Fruit fly (Drosophila melanogaster): ENCODE measurements around the gene hzg.

hzg gene

DNA sequence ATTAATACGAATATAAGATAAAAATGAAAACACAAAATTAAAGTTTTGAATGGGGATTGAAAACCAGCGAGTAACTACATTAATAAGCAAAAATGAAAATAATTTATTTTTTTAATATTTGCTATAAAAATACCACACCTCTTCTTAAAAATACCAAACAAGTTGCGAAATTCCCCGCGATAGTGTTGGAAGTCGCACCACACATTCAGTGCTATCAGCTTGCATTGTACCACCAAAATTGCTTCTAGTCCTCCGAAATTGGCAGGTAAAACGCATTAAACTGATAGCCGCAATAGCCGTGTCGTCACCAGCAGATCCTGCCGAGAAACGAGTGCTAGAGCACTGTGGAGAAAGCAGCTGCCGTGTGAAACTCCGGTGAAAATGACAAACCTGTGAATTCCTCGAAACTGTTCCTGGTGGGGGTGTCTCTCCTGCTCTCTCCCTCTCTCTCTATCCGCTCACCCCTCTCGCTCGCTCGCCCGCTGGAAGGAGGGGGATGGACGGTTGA is 16.4 kb downstream of the hzg start, which contains the start of gene Hip14 (continued):
- no peak for TF ChIP-seq CG11247 (GFP tag; IDR thresholded peaks at IDR 0.05)
- no peak for TF ChIP-seq ssp (GFP tag; IDR thresholded peaks at IDR 0.05)
- TF ChIP-seq ase (GFP tag; IDR thresholded peaks at IDR 0.05), result no peak
- TF ChIP-seq CG8478 (optimal IDR thresholded peaks at IDR 0.05), result peak; percentile 58
- peak; percentile 56 for TF ChIP-seq CG15479 (GFP tag; optimal IDR thresholded peaks at IDR 0.05)
- TF ChIP-seq CG10147 (GFP tag; optimal IDR thresholded peaks at IDR 0.05), result peak; percentile 40
- TF ChIP-seq Mad (GFP tag; optimal IDR thresholded peaks at IDR 0.05), result no peak
- TF ChIP-seq Dip2 (GFP tag; IDR thresholded peaks at IDR 0.05), result no peak
- TF ChIP-seq Elba2 (GFP tag; optimal IDR thresholded peaks at IDR 0.05), result peak; percentile 7
- TF ChIP-seq tna (GFP tag; IDR thresholded peaks at IDR 0.05; ENCODE audit: partially characterized antibody), result no peak
- TF ChIP-seq Lim3 (GFP tag; IDR thresholded peaks at IDR 0.05), result no peak
- TF ChIP-seq CG10209 (GFP tag; optimal IDR thresholded peaks at IDR 0.05), result no peak
- TF ChIP-seq CG12104 (GFP tag; optimal IDR thresholded peaks at IDR 0.05), result peak; percentile 55
- TF ChIP-seq sima (GFP tag; optimal IDR thresholded peaks at IDR 0.05), result no peak
- TF ChIP-seq ewg (GFP tag; optimal IDR thresholded peaks at IDR 0.05), result no peak
- no peak for TF ChIP-seq scrt (GFP tag; optimal IDR thresholded peaks at IDR 0.05)
- TF ChIP-seq danr (GFP tag; IDR thresholded peaks at IDR 0.05), result no peak
- no peak for TF ChIP-seq dmrt11E (tag; optimal IDR thresholded peaks at IDR 0.05)
- no peak for TF ChIP-seq HLH4C (GFP tag; IDR thresholded peaks at IDR 0.05; ENCODE audit: partially characterized antibody)
- no peak for TF ChIP-seq ATbp (GFP tag; optimal IDR thresholded peaks at IDR 0.05)
- peak; percentile 86 for TF ChIP-seq sens (GFP tag)
- TF ChIP-seq CG15514 (GFP tag; optimal IDR thresholded peaks at IDR 0.05), result peak; percentile 31
- TF ChIP-seq bigmax (GFP tag; optimal IDR thresholded peaks at IDR 0.05), result no peak
- TF ChIP-seq stwl (tag; optimal IDR thresholded peaks at IDR 0.05), result peak; percentile 54
- no peak for TF ChIP-seq CHES-1-like (GFP tag; optimal IDR thresholded peaks at IDR 0.05)
- TF ChIP-seq dm (GFP tag; optimal IDR thresholded peaks at IDR 0.05), result no peak
- TF ChIP-seq CG11723 (GFP tag; optimal IDR thresholded peaks at IDR 0.05), result no peak
- TF ChIP-seq Stat92E (GFP tag; optimal IDR thresholded peaks at IDR 0.05), result peak in 1 of 3 experiments; percentile 62
- TF ChIP-seq twi (tag; optimal IDR thresholded peaks at IDR 0.05), result no peak
- no peak for TF ChIP-seq chinmo (GFP tag; IDR thresholded peaks at IDR 0.05; ENCODE audit: partially characterized antibody)
- TF ChIP-seq Lhr (GFP tag; optimal IDR thresholded peaks at IDR 0.05), result peak; percentile 42
- peak; percentile 28; the same call in 1 of the 2 replicates for TF ChIP-seq sob (GFP tag; IDR thresholded peaks at IDR 0.05)
- TF ChIP-seq CG17186 (GFP tag; optimal IDR thresholded peaks at IDR 0.05), result no peak
- peak; percentile 18 for TF ChIP-seq HmgZ (tag; optimal IDR thresholded peaks at IDR 0.05)
- peak; percentile 52 for TF ChIP-seq pzg (GFP tag; optimal IDR thresholded peaks at IDR 0.05)
- no peak for TF ChIP-seq CG5953 (GFP tag; IDR thresholded peaks at IDR 0.05)
- TF ChIP-seq disco-r (GFP tag; optimal IDR thresholded peaks at IDR 0.05), result no peak
- TF ChIP-seq Spps (tag; optimal IDR thresholded peaks at IDR 0.05), result no peak
- TF ChIP-seq CG14050 (GFP tag; IDR thresholded peaks at IDR 0.05), result no peak
- TF ChIP-seq CG34376 (GFP tag; optimal IDR thresholded peaks at IDR 0.05), result peak; percentile 19
- peak; percentile 64 for TF ChIP-seq trem (tag; optimal IDR thresholded peaks at IDR 0.05)
- no peak for TF ChIP-seq shn (GFP tag; optimal IDR thresholded peaks at IDR 0.05)
- TF ChIP-seq gro (GFP tag; optimal IDR thresholded peaks at IDR 0.05), result no peak
- TF ChIP-seq Scr (GFP tag; IDR thresholded peaks at IDR 0.05; ENCODE audit: partially characterized antibody), result peak; percentile 22; the same call in 1 of the 2 replicates
- TF ChIP-seq CG30403 (GFP tag; optimal IDR thresholded peaks at IDR 0.05), result peak; percentile 43
- peak; percentile 86 for TF ChIP-seq CG3995 (GFP tag; optimal IDR thresholded peaks at IDR 0.05)
- TF ChIP-seq CG1832 (GFP tag; optimal IDR thresholded peaks at IDR 0.05), result peak; percentile 90
- no peak for TF ChIP-seq Bteb2 (GFP tag; optimal IDR thresholded peaks at IDR 0.05)
- no peak for TF ChIP-seq her (GFP tag; optimal IDR thresholded peaks at IDR 0.05)
- TF ChIP-seq ash1 (GFP tag; optimal IDR thresholded peaks at IDR 0.05), result no peak
- TF ChIP-seq Deaf1 (tag; optimal IDR thresholded peaks at IDR 0.05), result no peak
